Fruit fly (Drosophila melanogaster) whole organism, embryonic: ENCODE results near the gene Inx7.

Experiments
- Ada2b ChIP-seq: fragments of 200-800 bp; sonication (Bioruptor generic); IDR thresholded peaks from 2 replicates; pipeline ENCODE4 v1.3.6; 2022; ENCODE audit warnings: missing biosample characterization, missing genetic modification characterization
- CG10267 ChIP-seq: fragments of 200-800 bp; sonication (Bioruptor generic); optimal IDR thresholded peaks from 2 replicates; lab custom pipeline; 2018; ENCODE audit warnings: missing biosample characterization, mild to moderate bottlenecking, missing genetic modification characterization, moderate library complexity
- CG10366 ChIP-seq: fragments of 200-800 bp; sonication (Bioruptor generic); IDR thresholded peaks from 2 replicates; pipeline ENCODE4 v1.3.6; 2022; ENCODE audit warnings: missing biosample characterization, missing genetic modification characterization
- CG10431 ChIP-seq: fragments of 200-800 bp; sonication (Bioruptor generic); optimal IDR thresholded peaks from 3 replicates; lab custom pipeline; 2018; ENCODE audit warnings: missing biosample characterization, mild to moderate bottlenecking, missing genetic modification characterization
- CG11456 ChIP-seq: fragments of 200-800 bp; sonication (Bioruptor generic); IDR thresholded peaks from 3 replicates; pipeline ENCODE4 v1.3.6; 2022; ENCODE audit warnings: missing biosample characterization, missing genetic modification characterization
- CG11696 ChIP-seq: fragments of 200-800 bp; sonication (Bioruptor generic); IDR thresholded peaks from 2 replicates; pipeline ENCODE4 v1.3.6; 2022; ENCODE audit warnings: missing biosample characterization, missing genetic modification characterization
- CG12219 ChIP-seq: fragments of 200-800 bp; sonication (Bioruptor generic); optimal IDR thresholded peaks from 3 replicates; lab custom pipeline; 2018; ENCODE audit warnings: missing biosample characterization, mild to moderate bottlenecking, missing genetic modification characterization
- CG12744 ChIP-seq: fragments of 200-800 bp; sonication (Bioruptor generic); optimal IDR thresholded peaks from 2 replicates; lab custom pipeline; 2016; ENCODE audit warnings: missing biosample characterization, missing genetic modification characterization
- CG12942 ChIP-seq: fragments of 200-800 bp; sonication (Bioruptor generic); optimal IDR thresholded peaks from 3 replicates; lab custom pipeline; 2016; ENCODE audit warnings: missing biosample characterization, missing genetic modification characterization
- CG14860 ChIP-seq: fragments of 200-800 bp; sonication (Bioruptor generic); IDR thresholded peaks from 3 replicates; pipeline ENCODE4 v1.3.6; 2022; ENCODE audit warnings: missing biosample characterization, missing genetic modification characterization; ENCODE audit not compliant: partially characterized antibody
- CG15696 ChIP-seq: fragments of 200-800 bp; sonication (Bioruptor generic); optimal IDR thresholded peaks from 2 replicates; lab custom pipeline; 2019; ENCODE audit warnings: missing biosample characterization, mild to moderate bottlenecking, missing genetic modification characterization, moderate library complexity
- CG2199 ChIP-seq: fragments of 200-800 bp; sonication (Bioruptor generic); IDR thresholded peaks from 3 replicates; pipeline ENCODE4 v1.3.6; 2022; ENCODE audit warnings: missing biosample characterization, missing genetic modification characterization
- CG4424 ChIP-seq: fragments of 200-800 bp; sonication (Bioruptor generic); optimal IDR thresholded peaks from 3 replicates; lab custom pipeline; 2016; ENCODE audit warnings: missing biosample characterization, missing genetic modification characterization
- CG4820 ChIP-seq: fragments of 200-800 bp; sonication (Bioruptor generic); optimal IDR thresholded peaks from 3 replicates; lab custom pipeline; 2016; ENCODE audit warnings: missing biosample characterization, missing genetic modification characterization
- CG5953 ChIP-seq: fragments of 200-800 bp; sonication (Bioruptor generic); IDR thresholded peaks from 2 replicates; pipeline ENCODE4 v1.3.6; 2022; ENCODE audit warnings: missing biosample characterization, missing genetic modification characterization
- CG7271 ChIP-seq: fragments of 200-800 bp; sonication (Bioruptor generic); optimal IDR thresholded peaks from 2 replicates; lab custom pipeline; 2018; ENCODE audit warnings: missing biosample characterization, mild to moderate bottlenecking, missing genetic modification characterization, moderate library complexity
- CG7963 ChIP-seq: fragments of 200-800 bp; sonication (Bioruptor generic); IDR thresholded peaks from 3 replicates; pipeline ENCODE4 v1.3.6; 2022; ENCODE audit warnings: missing biosample characterization, missing genetic modification characterization; ENCODE audit not compliant: partially characterized antibody
- CHES-1-like ChIP-seq: fragments of 200-800 bp; sonication (Bioruptor generic); optimal IDR thresholded peaks from 2 replicates; lab custom pipeline; 2016; ENCODE audit warnings: missing biosample characterization, missing genetic modification characterization
- D19A ChIP-seq: fragments of 200-800 bp; optimal IDR thresholded peaks from 3 replicates; lab custom pipeline; 2019; ENCODE audit warnings: missing biosample characterization, mild to moderate bottlenecking, missing genetic modification characterization, moderate library complexity
- Dbx ChIP-seq: fragments of 200-800 bp; sonication (Bioruptor generic); IDR thresholded peaks from 3 replicates; pipeline ENCODE4 v1.3.6; 2022; ENCODE audit warnings: missing biosample characterization, missing genetic modification characterization
- Deaf1 ChIP-seq: fragments of 200-800 bp; optimal IDR thresholded peaks from 3 replicates; lab custom pipeline; 2019; ENCODE audit warnings: missing biosample characterization, mild to moderate bottlenecking, missing genetic modification characterization, moderate library complexity
- Dll ChIP-seq: fragments of 200-800 bp; sonication (Bioruptor generic); IDR thresholded peaks from 4 replicates; pipeline ENCODE4 v1.3.6; 2022; ENCODE audit warnings: missing biosample characterization, missing genetic modification characterization; ENCODE audit not compliant: partially characterized antibody
- Eip74EF ChIP-seq, 2 experiments: fragments of 200-800 bp in 1 of 2; fragments of >200 bp in 1 of 2; sonication (Bioruptor generic) in 1 of 2; optimal IDR thresholded peaks; 2 replicates each; lab custom pipeline; 2017 to 2019; ENCODE audit warnings: missing biosample characterization in 2 of 2, missing genetic modification characterization in 2 of 2, mild to moderate bottlenecking in 1 of 2, moderate library complexity in 1 of 2
- HHEX ChIP-seq: fragments of 200-800 bp; sonication (Bioruptor generic); optimal IDR thresholded peaks from 3 replicates; lab custom pipeline; 2017; ENCODE audit warnings: missing biosample characterization, mild to moderate bottlenecking, missing genetic modification characterization, missing genetic modification reagents
- HLH4C ChIP-seq: fragments of 200-800 bp; sonication (Bioruptor generic); IDR thresholded peaks from 3 replicates; pipeline ENCODE4 v1.3.6; 2022; ENCODE audit warnings: missing biosample characterization, missing genetic modification characterization; ENCODE audit not compliant: partially characterized antibody
- Rx ChIP-seq: fragments of 200-800 bp; sonication (Bioruptor generic); IDR thresholded peaks from 2 replicates; pipeline ENCODE4 v1.3.6; 2022; ENCODE audit warnings: missing biosample characterization, missing genetic modification characterization
- Six4 ChIP-seq: fragments of 200-800 bp; sonication (Bioruptor generic); optimal IDR thresholded peaks from 2 replicates; lab custom pipeline; 2016; ENCODE audit warnings: missing biosample characterization, missing genetic modification characterization
- Sox102F ChIP-seq: fragments of 200-800 bp; sonication (Bioruptor generic); optimal IDR thresholded peaks from 2 replicates; lab custom pipeline; 2018; ENCODE audit warnings: missing biosample characterization, mild to moderate bottlenecking, missing genetic modification characterization, moderate library complexity
- Taf1 ChIP-seq: fragments of 200-800 bp; sonication (Bioruptor generic); IDR thresholded peaks from 2 replicates; pipeline ENCODE4 v1.3.6; 2022; ENCODE audit warnings: missing biosample characterization, missing genetic modification characterization
- Trl ChIP-seq, 3 experiments: fragments of >200 bp in 2 of 3; fragments of 200-800 bp in 1 of 3; sonication (Bioruptor generic) in 1 of 3; optimal IDR thresholded peaks; 2 replicates in 1 of 3; 3 replicates in 2 of 3; lab custom pipeline; 2016 to 2017; ENCODE audit warnings: missing biosample characterization in 1 of 3, missing genetic modification characterization in 1 of 3
- Xbp1 ChIP-seq: fragments of 200-800 bp; sonication (Bioruptor generic); optimal IDR thresholded peaks from 3 replicates; lab custom pipeline; 2016; ENCODE audit warnings: missing biosample characterization, mild to moderate bottlenecking, missing genetic modification characterization
- ab ChIP-seq: fragments of 200-800 bp; sonication (Bioruptor generic); optimal IDR thresholded peaks from 2 replicates; lab custom pipeline; 2016; ENCODE audit warnings: missing biosample characterization, missing genetic modification characterization
- cg ChIP-seq: fragments of 200-800 bp; sonication (Bioruptor generic); optimal IDR thresholded peaks from 3 replicates; lab custom pipeline; 2019; ENCODE audit warnings: missing biosample characterization, mild to moderate bottlenecking, missing genetic modification characterization, moderate library complexity
- chinmo ChIP-seq: fragments of 200-800 bp; sonication (Bioruptor generic); IDR thresholded peaks from 4 replicates; pipeline ENCODE4 v1.3.6; 2022; ENCODE audit warnings: missing biosample characterization, missing genetic modification characterization; ENCODE audit not compliant: partially characterized antibody
- dan ChIP-seq: fragments of 200-800 bp; sonication (Bioruptor generic); IDR thresholded peaks from 2 replicates; pipeline ENCODE4 v1.3.6; 2022; ENCODE audit warnings: missing biosample characterization, missing genetic modification characterization
- ham ChIP-seq: fragments of 200-800 bp; sonication (Bioruptor generic); IDR thresholded peaks from 2 replicates; pipeline ENCODE4 v1.3.6; 2022; ENCODE audit warnings: missing biosample characterization, missing genetic modification characterization
- hbn ChIP-seq: fragments of 200-800 bp; sonication (Bioruptor generic); IDR thresholded peaks from 2 replicates; pipeline ENCODE4 v1.3.6; 2022; ENCODE audit warnings: missing biosample characterization, missing genetic modification characterization; ENCODE audit not compliant: partially characterized antibody
- her ChIP-seq: fragments of 200-800 bp; sonication (Bioruptor generic); optimal IDR thresholded peaks from 2 replicates; lab custom pipeline; 2016; ENCODE audit warnings: missing biosample characterization, missing genetic modification characterization
- hth ChIP-seq: fragments of >200 bp; optimal IDR thresholded peaks from 2 replicates; lab custom pipeline; 2017; ENCODE audit warnings: inconsistent platforms
- knrl ChIP-seq: fragments of 200-800 bp; sonication (Bioruptor generic); IDR thresholded peaks from 3 replicates; pipeline ENCODE4 v1.3.6; 2022; ENCODE audit warnings: missing biosample characterization, missing genetic modification characterization; ENCODE audit not compliant: partially characterized antibody
- otp ChIP-seq: fragments of 200-800 bp; sonication (Bioruptor generic); IDR thresholded peaks from 3 replicates; pipeline ENCODE4, ENCODE4 v1.3.6; 2022; ENCODE audit warnings: missing biosample characterization, missing genetic modification characterization
- p53 ChIP-seq: fragments of 200-800 bp; sonication (Bioruptor generic); optimal IDR thresholded peaks from 2 replicates; lab custom pipeline; 2016; ENCODE audit warnings: missing biosample characterization, missing genetic modification characterization
- sc ChIP-seq, 3 experiments: fragments of >200 bp in 2 of 3; fragments of 200-800 bp in 1 of 3; sonication (Bioruptor generic) in 1 of 3; optimal IDR thresholded peaks; 2 replicates in 2 of 3; 3 replicates in 1 of 3; lab custom pipeline; 2017; ENCODE audit warnings: mild to moderate bottlenecking in 1 of 3, missing biosample characterization in 1 of 3, missing genetic modification characterization in 1 of 3, missing genetic modification reagents in 1 of 3
- slou ChIP-seq: fragments of 200-800 bp; sonication (Bioruptor generic); optimal IDR thresholded peaks from 3 replicates; lab custom pipeline; 2016; ENCODE audit warnings: missing biosample characterization, missing genetic modification characterization
- tio ChIP-seq: fragments of 200-800 bp; sonication (Bioruptor generic); optimal IDR thresholded peaks from 2 replicates; lab custom pipeline; 2017; ENCODE audit warnings: missing biosample characterization, missing genetic modification characterization, inconsistent platforms
- zen ChIP-seq: fragments of 200-800 bp; sonication (Bioruptor generic); optimal IDR thresholded peaks from 3 replicates; lab custom pipeline; 2018; ENCODE audit warnings: missing biosample characterization, mild to moderate bottlenecking, missing genetic modification characterization, moderate library complexity
- zf30C ChIP-seq: fragments of 200-800 bp; sonication (Bioruptor generic); optimal IDR thresholded peaks from 3 replicates; lab custom pipeline; 2018; ENCODE audit warnings: missing biosample characterization, mild to moderate bottlenecking, missing genetic modification characterization
- zfh2 ChIP-seq: fragments of 200-800 bp; sonication (Bioruptor generic); optimal IDR thresholded peaks from 2 replicates; lab custom pipeline; 2016; ENCODE audit warnings: missing biosample characterization, missing genetic modification characterization

Gene Inx7

DNA sequence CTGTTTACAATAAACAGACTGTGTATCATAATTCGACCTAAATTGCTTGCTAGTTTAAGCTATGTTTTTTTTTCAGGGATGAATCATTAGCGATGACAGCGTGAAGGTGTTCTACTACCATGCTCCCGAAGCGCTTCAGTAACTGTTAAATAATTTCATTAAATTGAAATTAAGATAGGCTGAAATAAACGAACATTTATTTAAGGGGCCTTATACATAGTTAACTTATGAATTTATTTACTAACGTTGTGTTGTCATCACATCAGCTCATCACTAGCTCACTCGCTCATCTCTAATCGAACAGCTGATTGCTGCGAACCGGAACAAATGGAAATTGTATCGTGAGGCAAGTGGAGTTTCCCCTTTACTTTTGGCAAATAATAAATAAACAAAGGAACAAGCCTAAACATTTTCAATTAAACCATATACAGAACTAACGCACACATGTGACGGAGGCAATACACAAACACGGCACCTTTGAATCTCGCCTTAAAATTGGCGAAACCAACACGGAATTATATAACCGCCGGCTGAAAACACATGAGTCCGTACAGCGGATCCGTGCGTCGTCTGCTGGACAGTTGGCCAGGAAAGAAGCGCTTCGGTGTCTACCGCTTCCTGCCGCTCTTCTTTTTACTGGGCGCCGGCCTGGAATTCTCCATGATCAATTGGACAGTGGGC lies 17.8 kb upstream of the Inx7 start, which contains the start of the genes cm, sloth1 and sloth2 (continued):
- peak; percentile 69 for TF ChIP-seq CG7271 (tag; lab: Kevin White, UChicago)
- peak; percentile 88 for TF ChIP-seq CG12942 (GFP tag; lab: Kevin White, UChicago)
- peak; percentile 72 for TF ChIP-seq slou
- TF ChIP-seq otp: peak; percentile 73
- TF ChIP-seq Eip74EF (GFP tag; optimal IDR thresholded peaks at IDR 0.05; lab: Kevin White, UChicago): peak in 1 of 2 experiments; percentile 76
- peak; percentile 80 for TF ChIP-seq CG4424
- TF ChIP-seq CG11696 (GFP tag; lab: Robert Waterston, UW): peak; percentile 58; the same call in 1 of the 2 replicates
- peak; percentile 92 for TF ChIP-seq zfh2 (GFP tag; lab: Kevin White, UChicago)
- peak; percentile 13 for TF ChIP-seq zf30C (GFP tag; lab: Kevin White, UChicago)
- no peak for TF ChIP-seq Trl (optimal IDR thresholded peaks at IDR 0.05; lab: Kevin White, UChicago)
- peak; percentile 90 for TF ChIP-seq Trl (GFP tag; optimal IDR thresholded peaks at IDR 0.05; lab: Kevin White, UChicago)
- peak; percentile 82 for TF ChIP-seq hbn (GFP tag; lab: Robert Waterston, UW)
- peak; percentile 89 for TF ChIP-seq knrl (GFP tag; lab: Robert Waterston, UW)
- TF ChIP-seq Rx: peak; percentile 87
- TF ChIP-seq hth (lab: Kevin White, UChicago): no peak
- peak; percentile 86 for TF ChIP-seq CHES-1-like
- peak; percentile 62 for TF ChIP-seq CG7963
- peak; percentile 75 for TF ChIP-seq HHEX
- no peak for TF ChIP-seq cg (GFP tag; lab: Kevin White, UChicago)
- peak; percentile 69 for TF ChIP-seq HLH4C (GFP tag; lab: Robert Waterston, UW)
- TF ChIP-seq tio (GFP tag; lab: Kevin White, UChicago): peak; percentile 81
- peak; percentile 86 for TF ChIP-seq Dbx (GFP tag; lab: Robert Waterston, UW)
- TF ChIP-seq CG12219: peak; percentile 74
- peak; percentile 47 for TF ChIP-seq Deaf1 (tag; lab: Kevin White, UChicago)
- TF ChIP-seq p53 (GFP tag; lab: Kevin White, UChicago): peak; percentile 26
- 0 out of 4 replicates have a peak, but pooled peaks have one; percentile 42 for TF ChIP-seq chinmo (GFP tag; lab: Robert Waterston, UW)
- peak; percentile 82 for TF ChIP-seq CG5953 (GFP tag; lab: Robert Waterston, UW)
- peak; percentile 85 for TF ChIP-seq CG10366 (GFP tag; lab: Robert Waterston, UW)
- peak; percentile 46; the same call in 1 of the 2 replicates for TF ChIP-seq ham (GFP tag; lab: Robert Waterston, UW)
- peak; percentile 93 for TF ChIP-seq Xbp1 (GFP tag; lab: Kevin White, UChicago)
- TF ChIP-seq Dll (GFP tag; lab: Robert Waterston, UW): peak; percentile 95
- peak; percentile 81 for TF ChIP-seq CG2199
- peak; percentile 79 for TF ChIP-seq CG12744 (GFP tag; lab: Kevin White, UChicago)
- peak; percentile 76 for TF ChIP-seq ab (GFP tag; lab: Kevin White, UChicago)
- peak; percentile 87 for TF ChIP-seq CG15696 (tag; lab: Kevin White, UChicago)
- TF ChIP-seq D19A (tag; lab: Kevin White, UChicago): peak; percentile 58
- TF ChIP-seq zen (tag; lab: Kevin White, UChicago): peak; percentile 80
- TF ChIP-seq CG11456 (GFP tag; lab: Robert Waterston, UW): peak; percentile 84
- peak; percentile 79 for TF ChIP-seq CG4820 (GFP tag; lab: Kevin White, UChicago)
- no peak for TF ChIP-seq sc (optimal IDR thresholded peaks at IDR 0.05; lab: Kevin White, UChicago)
- peak; percentile 18 for TF ChIP-seq sc (GFP tag; optimal IDR thresholded peaks at IDR 0.05; lab: Kevin White, UChicago)
- TF ChIP-seq Sox102F (GFP tag; lab: Kevin White, UChicago): peak; percentile 86
- peak; percentile 53; the same call in 1 of the 2 replicates for TF ChIP-seq dan
- peak; percentile 77 for TF ChIP-seq Six4 (GFP tag; lab: Kevin White, UChicago)
- TF ChIP-seq her: peak; percentile 63
- peak; percentile 75 for TF ChIP-seq CG14860 (GFP tag; lab: Robert Waterston, UW)
- peak; percentile 77 for TF ChIP-seq CG10267 (tag; lab: Kevin White, UChicago)
- TF ChIP-seq Ada2b (GFP tag; lab: Robert Waterston, UW): peak; percentile 86
- TF ChIP-seq Taf1 (GFP tag; lab: Robert Waterston, UW): peak; percentile 75
- peak; percentile 31 for TF ChIP-seq CG10431 (GFP tag; lab: Kevin White, UChicago)
